Worm (Caenorhabditis elegans) whole organism, midembryonic: ENCODE data around the gene prx-19.

Experiments
- T22C8.4 ChIP-seq: fragments of 200-800 bp; sonication (Bioruptor generic); IDR thresholded peaks from 2 replicates; pipeline ENCODE4 v1.3.6; 2022; ENCODE audit warnings: missing genetic modification characterization, missing compliant biosample characterization
- flt-1 ChIP-seq: fragments of 200-800 bp; sonication (Bioruptor generic); IDR thresholded peaks from 2 replicates; pipeline ENCODE4 v1.3.6; 2022; ENCODE audit warnings: missing genetic modification characterization, missing compliant biosample characterization
- klf-2 ChIP-seq: fragments of 200-800 bp; sonication (Bioruptor generic); conservative IDR thresholded peaks from 2 replicates; pipeline ENCODE4 v1.3.6; 2022; ENCODE audit warnings: missing genetic modification reagents, missing genetic modification characterization, missing compliant biosample characterization

ce11 chrIII:8791235-8791634 is 17.9 kb downstream of the prx-19 start, which contains the start of the genes zfp-1 and F54F2.14:
- TF ChIP-seq T22C8.4 = no peak
- no peak for TF ChIP-seq klf-2
- TF ChIP-seq flt-1 (GFP tag; lab: Robert Waterston, UW) = no peak
